Worm (Caenorhabditis elegans) whole organism, L4/young adult: ENCODE results near the gene dao-2.

Experiments
- W03F9.2 ChIP-seq: fragments of 150-350 bp; optimal IDR thresholded peaks from 2 replicates; lab custom pipeline; 2014; ENCODE audit warnings: missing biosample characterization, missing genetic modification characterization
- dao-5 ChIP-seq: sonication (generic microtip); optimal IDR thresholded peaks from 2 replicates; lab custom pipeline; 2016; ENCODE audit warnings: missing genotype, missing genetic modification characterization, moderate library complexity, missing compliant biosample characterization
- him-1 ChIP-seq: sonication (generic microtip); optimal IDR thresholded peaks from 2 replicates; lab custom pipeline; 2016; ENCODE audit warnings: missing genotype, missing genetic modification reagents, missing genetic modification characterization, missing compliant biosample characterization

DNA sequence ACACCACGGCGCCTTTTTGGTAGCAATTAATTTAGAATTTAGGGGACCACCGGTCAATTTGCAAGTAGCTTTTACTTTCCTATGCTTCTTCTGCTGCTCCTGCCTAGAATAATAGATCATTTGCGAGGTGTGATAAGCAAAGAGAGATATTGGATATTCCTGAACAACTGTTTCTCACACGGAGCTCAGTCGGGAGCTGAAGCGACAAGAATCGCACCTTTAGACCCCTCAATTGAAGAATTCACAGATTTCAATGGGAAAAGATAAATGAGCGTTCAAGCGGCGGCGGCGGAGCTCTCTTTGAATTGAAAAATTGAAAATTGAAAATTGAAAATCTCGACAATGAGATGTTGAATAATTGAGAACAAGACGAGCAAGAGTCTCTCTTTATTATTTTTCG, 9.8 kb downstream of the dao-2 start:
- TF ChIP-seq him-1 (no peak), W03F9.2 (tag; lab: Kevin White, UChicago) (no peak), dao-5 (tag; lab: Kevin White, UChicago) (no peak)
